Worm (Caenorhabditis elegans) whole organism, late embryonic: ENCODE data around the gene T14B4.19.
A peak's percentile ranks its signal among the peaks of the same experiment; 100 is the strongest.

Experiments used
- C08G9.2 ChIP-seq: sonication (generic microtip); optimal IDR thresholded peaks from 2 replicates; lab custom pipeline; 2016; ENCODE audit warnings: mild to moderate bottlenecking, missing genetic modification characterization, moderate library complexity, missing compliant biosample characterization
- C38D4.7 ChIP-seq: fragments of 200-800 bp; sonication (Bioruptor generic); optimal IDR thresholded peaks from 2 replicates; lab custom pipeline; 2018; ENCODE audit warnings: mild to moderate bottlenecking, missing genetic modification characterization, moderate library complexity, missing compliant biosample characterization
- F13H6.1 ChIP-seq: sonication (generic microtip); optimal IDR thresholded peaks from 2 replicates; lab custom pipeline; 2016; ENCODE audit warnings: missing genetic modification characterization, missing compliant biosample characterization
- K02D7.2 ChIP-seq: sonication (generic microtip); optimal IDR thresholded peaks from 2 replicates; lab custom pipeline; 2017; ENCODE audit warnings: mild to moderate bottlenecking, missing genetic modification characterization, missing compliant biosample characterization
- Y22D7AL.16 ChIP-seq: sonication (generic microtip); optimal IDR thresholded peaks from 2 replicates; lab custom pipeline; 2016; ENCODE audit warnings: missing genetic modification characterization, missing compliant biosample characterization
- ahr-1 ChIP-seq: sonication (generic microtip); optimal IDR thresholded peaks from 2 replicates; lab custom pipeline; 2016; ENCODE audit warnings: missing genetic modification characterization, missing compliant biosample characterization
- ama-1 ChIP-seq: fragments of 150-350 bp; optimal IDR thresholded peaks from 2 replicates; lab custom pipeline; 2014
- ceh-14 ChIP-seq: sonication (generic microtip); optimal IDR thresholded peaks from 2 replicates; lab custom pipeline; 2016; ENCODE audit warnings: missing genotype, missing genetic modification characterization, missing compliant biosample characterization
- ceh-18 ChIP-seq: sonication (generic microtip); optimal IDR thresholded peaks from 2 replicates; lab custom pipeline; 2016; ENCODE audit warnings: missing genetic modification characterization, missing compliant biosample characterization
- ceh-19 ChIP-seq: fragments of 200-800 bp; sonication (Bioruptor generic); optimal IDR thresholded peaks from 2 replicates; lab custom pipeline; 2018; ENCODE audit warnings: mild to moderate bottlenecking, missing genetic modification characterization, missing compliant biosample characterization
- ceh-24 ChIP-seq: sonication (generic microtip); optimal IDR thresholded peaks from 2 replicates; lab custom pipeline; 2016; ENCODE audit warnings: mild to moderate bottlenecking, missing genetic modification characterization, missing compliant biosample characterization
- ceh-30 ChIP-seq: fragments of 150-350 bp; optimal IDR thresholded peaks from 2 replicates; lab custom pipeline; 2014; ENCODE audit warnings: missing biosample characterization, missing genetic modification characterization
- ceh-31 ChIP-seq: sonication (generic microtip); optimal IDR thresholded peaks from 2 replicates; lab custom pipeline; 2016; ENCODE audit warnings: missing genetic modification characterization, missing compliant biosample characterization
- ceh-45 ChIP-seq: fragments of 200-800 bp; sonication (Bioruptor generic); IDR thresholded peaks from 2 replicates; pipeline ENCODE4 v1.3.6; 2022; ENCODE audit warnings: missing genetic modification reagents, missing genetic modification characterization, missing compliant biosample characterization
- ceh-48 ChIP-seq: sonication (generic microtip); optimal IDR thresholded peaks from 2 replicates; lab custom pipeline; 2016; ENCODE audit warnings: missing genetic modification characterization, inconsistent platforms, missing compliant biosample characterization
- ceh-6 ChIP-seq: fragments of 200-800 bp; sonication (Bioruptor generic); optimal IDR thresholded peaks from 2 replicates; lab custom pipeline; 2018; ENCODE audit warnings: mild to moderate bottlenecking, missing genetic modification characterization, missing compliant biosample characterization
- ceh-9 ChIP-seq: sonication (generic microtip); optimal IDR thresholded peaks from 2 replicates; lab custom pipeline; 2016; ENCODE audit warnings: mild to moderate bottlenecking, missing genetic modification characterization, inconsistent platforms, missing compliant biosample characterization
- che-1 ChIP-seq: sonication (generic microtip); optimal IDR thresholded peaks from 2 replicates; lab custom pipeline; 2016; ENCODE audit warnings: mild to moderate bottlenecking, missing genetic modification characterization, missing compliant biosample characterization
- dmd-4 ChIP-seq: sonication (generic microtip); optimal IDR thresholded peaks from 2 replicates; lab custom pipeline; 2016; ENCODE audit warnings: borderline replicate concordance, missing genetic modification characterization, missing compliant biosample characterization
- elt-2 ChIP-seq: sonication (generic microtip); optimal IDR thresholded peaks from 2 replicates; lab custom pipeline; 2016; ENCODE audit warnings: missing genetic modification reagents, missing genetic modification characterization, missing compliant biosample characterization
- elt-4 ChIP-seq: sonication (generic microtip); optimal IDR thresholded peaks from 2 replicates; lab custom pipeline; 2016; ENCODE audit warnings: missing genetic modification characterization, missing compliant biosample characterization
- ets-4 ChIP-seq: sonication (generic microtip); optimal IDR thresholded peaks from 2 replicates; lab custom pipeline; 2016; ENCODE audit warnings: missing genetic modification characterization, missing compliant biosample characterization
- eyg-1 ChIP-seq: sonication (generic microtip); optimal IDR thresholded peaks from 2 replicates; lab custom pipeline; 2016; ENCODE audit warnings: missing genotype, missing genetic modification characterization, missing compliant biosample characterization
- fax-1 ChIP-seq: sonication (generic microtip); optimal IDR thresholded peaks from 2 replicates; lab custom pipeline; 2016; ENCODE audit warnings: missing genotype, missing genetic modification characterization, missing compliant biosample characterization
- fkh-6 ChIP-seq: sonication (generic microtip); optimal IDR thresholded peaks from 2 replicates; lab custom pipeline; 2016; ENCODE audit warnings: missing genetic modification characterization, missing compliant biosample characterization
- hlh-13 ChIP-seq: fragments of 200-800 bp; sonication (Bioruptor generic); optimal IDR thresholded peaks from 2 replicates; lab custom pipeline; 2018; ENCODE audit warnings: mild to moderate bottlenecking, missing genetic modification characterization, missing compliant biosample characterization
- hlh-15 ChIP-seq: sonication (generic microtip); optimal IDR thresholded peaks from 2 replicates; lab custom pipeline; 2016; ENCODE audit warnings: missing genetic modification characterization, missing compliant biosample characterization
- hlh-6 ChIP-seq: sonication (generic microtip); optimal IDR thresholded peaks from 2 replicates; lab custom pipeline; 2016; ENCODE audit warnings: missing genotype, missing genetic modification characterization, missing compliant biosample characterization
- hlh-8 ChIP-seq: sonication (generic microtip); optimal IDR thresholded peaks from 2 replicates; lab custom pipeline; 2016; ENCODE audit warnings: missing genotype, missing genetic modification characterization, missing compliant biosample characterization
- lim-6 ChIP-seq: sonication (generic microtip); optimal IDR thresholded peaks from 2 replicates; lab custom pipeline; 2016; ENCODE audit warnings: missing genetic modification characterization, missing compliant biosample characterization
- madf-2 ChIP-seq: sonication (generic microtip); optimal IDR thresholded peaks from 2 replicates; lab custom pipeline; 2017; ENCODE audit warnings: missing genetic modification characterization, missing compliant biosample characterization
- mec-3 ChIP-seq: sonication (generic microtip); optimal IDR thresholded peaks from 2 replicates; lab custom pipeline; 2016; ENCODE audit warnings: borderline replicate concordance, missing genetic modification characterization, missing compliant biosample characterization
- nfya-1 ChIP-seq: sonication (generic microtip); optimal IDR thresholded peaks from 2 replicates; lab custom pipeline; 2017; ENCODE audit warnings: missing genetic modification characterization, mild to moderate bottlenecking, missing compliant biosample characterization, antibody characterized with exemption, moderate library complexity
- nhr-11 ChIP-seq: fragments of 150-350 bp; optimal IDR thresholded peaks from 2 replicates; lab custom pipeline; 2014; ENCODE audit warnings: missing biosample characterization, missing genetic modification characterization
- nhr-232 ChIP-seq: sonication (generic microtip); optimal IDR thresholded peaks from 2 replicates; lab custom pipeline; 2016; ENCODE audit warnings: missing genetic modification characterization, missing compliant biosample characterization
- npax-4 ChIP-seq: sonication (generic microtip); optimal IDR thresholded peaks from 2 replicates; lab custom pipeline; 2016; ENCODE audit warnings: missing genetic modification characterization, missing compliant biosample characterization
- odd-2 ChIP-seq: sonication (generic microtip); optimal IDR thresholded peaks from 2 replicates; lab custom pipeline; 2017; ENCODE audit warnings: antibody characterized with exemption, mild to moderate bottlenecking, missing genetic modification characterization, missing compliant biosample characterization
- pha-2 ChIP-seq: sonication (generic microtip); optimal IDR thresholded peaks from 2 replicates; lab custom pipeline; 2017; ENCODE audit warnings: mild to moderate bottlenecking, missing genetic modification characterization, missing compliant biosample characterization
- ref-2 ChIP-seq: sonication (generic microtip); optimal IDR thresholded peaks from 2 replicates; lab custom pipeline; 2016; ENCODE audit warnings: missing genetic modification characterization, missing compliant biosample characterization
- rnt-1 ChIP-seq: sonication (generic microtip); optimal IDR thresholded peaks from 2 replicates; lab custom pipeline; 2016; ENCODE audit warnings: missing genetic modification characterization, missing compliant biosample characterization
- sox-2 ChIP-seq: fragments of 200-800 bp; sonication (Bioruptor generic); IDR thresholded peaks from 2 replicates; pipeline ENCODE4 v1.3.6; 2022; ENCODE audit warnings: missing genetic modification reagents, missing genetic modification characterization, missing compliant biosample characterization
- sox-4 ChIP-seq: sonication (generic microtip); optimal IDR thresholded peaks from 2 replicates; lab custom pipeline; 2017; ENCODE audit warnings: mild to moderate bottlenecking, missing genetic modification characterization, inconsistent platforms, missing compliant biosample characterization
- syd-9 ChIP-seq: sonication (generic microtip); optimal IDR thresholded peaks from 2 replicates; lab custom pipeline; 2016; ENCODE audit warnings: mild to moderate bottlenecking, missing genetic modification characterization, moderate library complexity, missing compliant biosample characterization
- tbx-2 ChIP-seq: sonication (generic microtip); optimal IDR thresholded peaks from 2 replicates; lab custom pipeline; 2016; ENCODE audit warnings: missing genetic modification characterization, missing compliant biosample characterization
- ttx-3 ChIP-seq: sonication (generic microtip); optimal IDR thresholded peaks from 2 replicates; lab custom pipeline; 2016; ENCODE audit warnings: missing genetic modification reagents, missing genetic modification characterization, missing compliant biosample characterization
- unc-42 ChIP-seq: sonication (generic microtip); optimal IDR thresholded peaks from 2 replicates; lab custom pipeline; 2016; ENCODE audit warnings: missing genotype, missing genetic modification characterization, missing compliant biosample characterization
- unc-86 ChIP-seq: sonication (generic microtip); optimal IDR thresholded peaks from 2 replicates; lab custom pipeline; 2016; ENCODE audit warnings: missing genetic modification characterization, missing compliant biosample characterization
- zip-5 ChIP-seq: sonication (generic microtip); optimal IDR thresholded peaks from 2 replicates; lab custom pipeline; 2016; ENCODE audit warnings: missing genetic modification characterization, missing compliant biosample characterization

T14B4.19 gene

ce11 chrII:6744648-6745047, 31.9 kb upstream of the T14B4.19 start, which contains the start of gene ins-15:
Gene ins-15, minus strand, starts transcription at chrII:6744748.
- TF ChIP-seq fax-1 (tag; lab: Kevin White, UChicago): no peak
- TF ChIP-seq ceh-24 (tag; lab: Kevin White, UChicago): no peak
- no peak for TF ChIP-seq che-1 (tag; lab: Kevin White, UChicago)
- TF ChIP-seq rnt-1 (tag; lab: Kevin White, UChicago): no peak
- TF ChIP-seq ceh-14 (tag; lab: Kevin White, UChicago): no peak
- TF ChIP-seq ama-1: no peak
- TF ChIP-seq ceh-45: no peak
- no peak for TF ChIP-seq elt-4 (tag; lab: Kevin White, UChicago)

- no peak for TF ChIP-seq zip-5
- TF ChIP-seq nhr-232: no peak
- no peak for TF ChIP-seq mec-3 (tag; lab: Kevin White, UChicago)
- TF ChIP-seq elt-4 (tag; lab: Kevin White, UChicago): no peak
- no peak for TF ChIP-seq nhr-11 (tag; lab: Kevin White, UChicago)
- TF ChIP-seq dmd-4 (tag; lab: Kevin White, UChicago): no peak
- no peak for TF ChIP-seq ceh-24 (tag; lab: Kevin White, UChicago)
- TF ChIP-seq ceh-30 (tag; lab: Kevin White, UChicago): no peak
- no peak for TF ChIP-seq ceh-18
- TF ChIP-seq sox-2 (GFP tag; lab: Robert Waterston, UW): no peak
- TF ChIP-seq, all 69 proteins: peak for 0
Measured at ce11 chrII:6742614-6743013, 29.9 kb upstream of the T14B4.19 start, which contains the start of gene F41G3.6. Gene F41G3.6, plus strand, starts transcription at chrII:6742914.

- peak; percentile 58 for TF ChIP-seq ahr-1
- peak; percentile 96 for TF ChIP-seq tbx-2 (tag; lab: Kevin White, UChicago)
- peak; percentile 97 for TF ChIP-seq ceh-31 (tag; lab: Kevin White, UChicago)
- TF ChIP-seq ttx-3: peak; percentile 49
- TF ChIP-seq ceh-14 (tag; lab: Kevin White, UChicago): peak; percentile 91
- no peak for TF ChIP-seq ceh-6 (GFP tag; lab: Kevin White, UChicago)
- no peak for TF ChIP-seq ceh-24 (tag; lab: Kevin White, UChicago)
- peak; percentile 91 for TF ChIP-seq fax-1 (tag; lab: Kevin White, UChicago)
- TF ChIP-seq syd-9 (tag; lab: Kevin White, UChicago): peak; percentile 49
- TF ChIP-seq che-1 (tag; lab: Kevin White, UChicago): no peak
- TF ChIP-seq ceh-48: no peak
- TF ChIP-seq hlh-15: peak; percentile 38
- TF ChIP-seq Y22D7AL.16 (tag; lab: Kevin White, UChicago): no peak
- no peak for TF ChIP-seq ama-1
- peak; percentile 93 for TF ChIP-seq C08G9.2
- peak; percentile 72 for TF ChIP-seq dmd-4 (tag; lab: Kevin White, UChicago)
- peak; percentile 85 for TF ChIP-seq unc-42 (tag; lab: Kevin White, UChicago)
- peak; percentile 76 for TF ChIP-seq ets-4 (tag; lab: Kevin White, UChicago)
- no peak for TF ChIP-seq ceh-9 (tag; lab: Kevin White, UChicago)
- peak; percentile 76 for TF ChIP-seq hlh-8 (tag; lab: Kevin White, UChicago)
- no peak for TF ChIP-seq elt-4 (tag; lab: Kevin White, UChicago)
- peak; percentile 59 for TF ChIP-seq fkh-6 (tag; lab: Kevin White, UChicago)
- peak; percentile 21 for TF ChIP-seq hlh-13
- TF ChIP-seq nhr-232: no peak
- no peak for TF ChIP-seq C38D4.7 (GFP tag; lab: Kevin White, UChicago)
- peak; percentile 49 for TF ChIP-seq unc-86 (tag; lab: Kevin White, UChicago)
- TF ChIP-seq ref-2 (tag; lab: Kevin White, UChicago): peak; percentile 95
- TF ChIP-seq elt-2 (tag; lab: Kevin White, UChicago): no peak
- no peak for TF ChIP-seq K02D7.2
- TF ChIP-seq odd-2 (tag; lab: Kevin White, UChicago): no peak
- no peak for TF ChIP-seq pha-2
- TF ChIP-seq mec-3 (tag; lab: Kevin White, UChicago): no peak
- peak; percentile 39 for TF ChIP-seq hlh-6
- TF ChIP-seq eyg-1: no peak
- peak; percentile 91 for TF ChIP-seq zip-5
- TF ChIP-seq nfya-1 (tag; lab: Kevin White, UChicago): peak; percentile 1
- TF ChIP-seq rnt-1 (tag; lab: Kevin White, UChicago): peak; percentile 91
- peak; percentile 28 for TF ChIP-seq sox-4 (tag; lab: Kevin White, UChicago)
- peak; percentile 9 for TF ChIP-seq madf-2
- TF ChIP-seq lim-6 (tag; lab: Kevin White, UChicago): peak; percentile 74
- TF ChIP-seq ceh-19: peak; percentile 67
- TF ChIP-seq F13H6.1: peak; percentile 77
- TF ChIP-seq npax-4: no peak
Measured at ce11 chrII:6741428-6741827, 28.7 kb upstream of the T14B4.19 start, which contains the start of gene exos-8. Gene exos-8, plus strand, starts transcription at chrII:6741691.
